Fruit fly (Drosophila melanogaster): Measurements from ENCODE around the gene Tctp.

Gene Tctp

DNA sequence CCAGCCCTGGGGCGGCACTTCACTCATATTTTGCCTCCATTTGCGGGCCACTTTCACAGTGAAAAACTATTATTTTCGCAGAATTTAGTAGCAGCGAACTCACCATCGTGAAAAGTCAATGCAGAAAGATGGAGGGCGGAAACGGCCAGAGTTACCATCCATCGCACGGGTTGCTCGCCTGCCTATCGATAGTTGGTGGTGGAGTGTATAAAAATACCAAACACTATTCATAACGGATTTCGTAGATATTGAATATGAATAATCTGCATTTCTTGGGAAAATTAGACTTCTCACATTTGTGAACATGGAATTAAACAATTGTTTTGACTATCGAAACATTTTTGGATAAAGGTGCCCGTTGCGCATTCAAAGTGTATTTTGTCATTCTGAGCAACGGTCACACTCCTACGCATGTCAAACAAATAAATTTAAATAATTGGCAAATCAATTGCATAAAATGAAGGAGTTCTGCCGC, 6.1 kb downstream of the Tctp start, which contains the start of the genes RpS25 and CG4820:
TSS of gene RpS25 (minus strand) at position 132 of the 475 bp plus-strand sequence.
TSS of gene CG4820 (plus strand) at position 380 of the 475 bp plus-strand sequence.
- TF ChIP-seq pad (GFP tag; optimal IDR thresholded peaks at IDR 0.05): peak; percentile 83
- TF ChIP-seq CG11617 (GFP tag; optimal IDR thresholded peaks at IDR 0.05): peak; percentile 96
- peak; percentile 94 for TF ChIP-seq CG7101 (tag; optimal IDR thresholded peaks at IDR 0.05)
- no peak for TF ChIP-seq CG5204 (GFP tag; optimal IDR thresholded peaks at IDR 0.05)
- peak; percentile 96 for TF ChIP-seq Crg-1 (GFP tag; optimal IDR thresholded peaks at IDR 0.05)
- peak; percentile 91 for TF ChIP-seq ovo (GFP tag; optimal IDR thresholded peaks at IDR 0.05)
- peak; percentile 82 for TF ChIP-seq tj (GFP tag; optimal IDR thresholded peaks at IDR 0.05)
- peak; percentile 90 for TF ChIP-seq CG7045 (GFP tag; optimal IDR thresholded peaks at IDR 0.05)
- TF ChIP-seq CG33017 (tag; optimal IDR thresholded peaks at IDR 0.05): peak; percentile 88
- TF ChIP-seq CG12768 (GFP tag; optimal IDR thresholded peaks at IDR 0.05): peak; percentile 93
- peak; percentile 93 for TF ChIP-seq Mnt (GFP tag; optimal IDR thresholded peaks at IDR 0.05)
- peak; percentile 96 for TF ChIP-seq CG1620 (GFP tag; optimal IDR thresholded peaks at IDR 0.05)
- peak; percentile 87 for TF ChIP-seq toe (GFP tag; optimal IDR thresholded peaks at IDR 0.05)
- peak; percentile 97 for TF ChIP-seq bab1 (GFP tag; optimal IDR thresholded peaks at IDR 0.05)
- peak; percentile 97 for TF ChIP-seq CG14711 (tag; optimal IDR thresholded peaks at IDR 0.05)
- TF ChIP-seq cnc (optimal IDR thresholded peaks at IDR 0.05): no peak
- TF ChIP-seq Hr96 (GFP tag; optimal IDR thresholded peaks at IDR 0.05): peak; percentile 94
- TF ChIP-seq cic (GFP tag; optimal IDR thresholded peaks at IDR 0.05): peak; percentile 81
- peak; percentile 88 for TF ChIP-seq Clk (GFP tag; optimal IDR thresholded peaks at IDR 0.05)
- TF ChIP-seq kay (GFP tag; ENCODE audit: borderline replicate concordance): no peak

DNA sequence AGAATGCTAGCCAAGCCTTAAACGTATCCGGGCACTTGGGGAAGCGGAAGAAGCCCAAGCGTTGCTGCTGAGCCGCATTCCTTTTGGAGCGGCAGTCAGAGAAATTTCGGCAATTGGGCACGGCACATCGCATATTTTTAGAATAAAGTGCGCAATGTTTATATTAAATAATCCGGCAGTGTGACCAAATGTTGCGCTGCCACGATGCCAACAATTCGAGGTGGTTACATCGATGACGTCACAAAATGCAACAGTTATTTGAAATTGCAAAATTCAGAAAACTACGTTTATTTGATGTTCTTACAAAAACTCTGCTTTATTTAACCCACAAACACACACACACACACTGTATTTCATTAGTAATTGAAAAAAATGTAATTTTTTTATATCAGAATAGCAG, 9.8 kb downstream of the Tctp start, which contains the start of gene CG6689:
TSS of gene CG6689 (minus strand) at position 182 of the 400 bp plus-strand sequence.
- TF ChIP-seq Hr96 (GFP tag; optimal IDR thresholded peaks at IDR 0.05) (no peak), CG11617 (GFP tag; optimal IDR thresholded peaks at IDR 0.05) (peak; percentile 6), Mnt (GFP tag; optimal IDR thresholded peaks at IDR 0.05) (peak; percentile 13)

DNA sequence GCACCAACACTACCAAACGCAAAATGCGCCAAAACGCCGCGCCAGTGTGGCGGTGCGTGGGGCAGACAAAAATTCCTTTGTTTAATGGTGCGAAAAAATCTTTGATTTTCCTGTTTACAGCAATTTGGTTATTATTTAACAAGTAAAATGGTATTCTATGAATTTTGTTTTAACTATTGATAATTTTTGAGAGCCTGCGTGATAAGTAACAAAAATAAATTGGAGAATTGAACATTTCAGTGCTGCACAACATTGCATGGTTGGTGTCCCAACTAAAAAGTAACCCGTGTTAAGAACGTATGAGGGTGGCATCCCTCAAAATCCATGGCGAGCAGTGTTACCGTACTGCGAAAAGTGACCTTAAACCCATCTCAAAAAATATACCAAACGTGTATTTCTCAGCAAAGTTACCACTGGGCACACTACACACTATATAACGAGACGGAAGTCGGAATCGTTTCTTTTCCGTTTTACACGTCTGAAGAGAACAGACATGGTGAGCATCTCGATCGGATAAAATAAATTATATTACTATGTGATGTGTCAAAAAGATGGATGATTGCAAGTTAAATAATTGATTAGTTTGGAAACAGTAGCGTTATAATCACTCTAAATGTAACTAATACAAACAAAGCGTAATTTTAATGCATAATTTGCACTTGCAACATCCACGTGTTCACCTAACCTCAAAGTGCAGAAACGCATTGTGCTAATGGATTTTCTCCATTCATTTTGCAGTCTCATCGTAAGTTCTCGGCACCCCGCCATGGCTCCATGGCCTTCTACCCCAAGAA, 11.6 kb downstream of the Tctp start, which contains the start of the genes CG6693 and RpL3:
TSS of gene CG6693 (minus strand) at position 203 of the 794 bp plus-strand sequence.
TSS of gene RpL3 (plus strand) at position 458 of the 794 bp plus-strand sequence.
- TF ChIP-seq Hr96 (GFP tag; optimal IDR thresholded peaks at IDR 0.05): peak; percentile 81
- peak; percentile 56 for TF ChIP-seq tj (GFP tag; optimal IDR thresholded peaks at IDR 0.05)
- TF ChIP-seq CG33017 (tag; optimal IDR thresholded peaks at IDR 0.05): peak; percentile 90
- peak; percentile 97 for TF ChIP-seq Mnt (GFP tag; optimal IDR thresholded peaks at IDR 0.05)
- peak; percentile 73 for TF ChIP-seq CG1620 (GFP tag; optimal IDR thresholded peaks at IDR 0.05)
- peak; percentile 57 for TF ChIP-seq CG14711 (tag; optimal IDR thresholded peaks at IDR 0.05)
- peak; percentile 75 for TF ChIP-seq cic (GFP tag; optimal IDR thresholded peaks at IDR 0.05)
- peak; percentile 54 for TF ChIP-seq Clk (GFP tag; optimal IDR thresholded peaks at IDR 0.05)
- TF ChIP-seq bab1 (GFP tag; optimal IDR thresholded peaks at IDR 0.05): peak; percentile 87
- no peak for TF ChIP-seq CG5204 (GFP tag; optimal IDR thresholded peaks at IDR 0.05)
- TF ChIP-seq CG11617 (GFP tag; optimal IDR thresholded peaks at IDR 0.05): peak; percentile 84
- peak; percentile 91 for TF ChIP-seq CG7101 (tag; optimal IDR thresholded peaks at IDR 0.05)
- peak; percentile 68 for TF ChIP-seq toe (GFP tag; optimal IDR thresholded peaks at IDR 0.05)
- TF ChIP-seq Crg-1 (GFP tag; optimal IDR thresholded peaks at IDR 0.05): peak; percentile 78
- peak; percentile 85 for TF ChIP-seq CG12768 (GFP tag; optimal IDR thresholded peaks at IDR 0.05)
- TF ChIP-seq cnc (optimal IDR thresholded peaks at IDR 0.05): peak in 1 of 2 experiments; percentile 46
- TF ChIP-seq pad (GFP tag; optimal IDR thresholded peaks at IDR 0.05): peak; percentile 73
- peak; percentile 39 for TF ChIP-seq ovo (GFP tag; optimal IDR thresholded peaks at IDR 0.05)
- TF ChIP-seq kay (GFP tag; ENCODE audit: borderline replicate concordance): no peak
- TF ChIP-seq CG7045 (GFP tag; optimal IDR thresholded peaks at IDR 0.05): peak; percentile 69

DNA sequence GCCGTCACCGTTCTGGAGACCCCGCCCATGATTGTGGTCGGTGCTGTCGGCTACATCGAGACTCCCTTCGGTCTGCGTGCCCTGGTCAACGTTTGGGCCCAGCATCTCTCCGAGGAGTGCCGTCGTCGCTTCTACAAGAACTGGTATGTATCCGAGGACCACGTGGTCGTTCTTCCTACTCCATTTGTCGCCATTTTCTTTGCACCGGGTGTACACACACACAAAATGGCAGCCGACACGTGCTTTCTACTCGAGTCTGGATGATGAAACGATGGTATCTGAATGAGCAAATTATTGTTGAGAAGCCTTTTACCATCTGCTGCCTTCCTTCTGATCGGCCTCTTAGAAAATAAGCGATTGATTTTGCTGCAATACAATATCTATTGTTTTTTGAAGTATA, 12.5 kb downstream of the Tctp start:
- TF ChIP-seq Mnt (GFP tag; optimal IDR thresholded peaks at IDR 0.05): peak; percentile 3
- no peak for TF ChIP-seq CG5204 (GFP tag; optimal IDR thresholded peaks at IDR 0.05)
- no peak for TF ChIP-seq cnc (optimal IDR thresholded peaks at IDR 0.05)
- TF ChIP-seq bab1 (GFP tag; optimal IDR thresholded peaks at IDR 0.05): no peak
- TF ChIP-seq CG11617 (GFP tag; optimal IDR thresholded peaks at IDR 0.05): no peak
- no peak for TF ChIP-seq kay (GFP tag; ENCODE audit: borderline replicate concordance)

DNA sequence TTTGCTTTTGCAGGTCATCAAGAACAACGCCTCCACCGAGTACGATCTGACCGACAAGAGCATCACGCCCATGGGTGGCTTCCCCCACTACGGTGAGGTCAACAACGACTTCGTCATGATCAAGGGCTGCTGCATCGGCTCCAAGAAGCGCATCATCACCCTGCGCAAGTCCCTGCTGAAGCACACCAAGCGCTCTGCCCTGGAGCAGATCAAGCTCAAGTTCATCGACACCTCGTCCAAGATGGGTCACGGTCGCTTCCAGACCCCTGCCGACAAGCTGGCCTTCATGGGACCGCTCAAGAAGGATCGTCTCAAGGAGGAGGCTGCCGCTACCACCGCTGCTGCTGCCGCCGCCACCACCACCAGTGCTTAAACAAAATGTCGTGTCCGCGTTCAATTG, 14.4 kb downstream of the Tctp start:
- TF ChIP-seq Crg-1 (GFP tag; optimal IDR thresholded peaks at IDR 0.05) (no peak), ovo (GFP tag; optimal IDR thresholded peaks at IDR 0.05) (no peak)

DNA sequence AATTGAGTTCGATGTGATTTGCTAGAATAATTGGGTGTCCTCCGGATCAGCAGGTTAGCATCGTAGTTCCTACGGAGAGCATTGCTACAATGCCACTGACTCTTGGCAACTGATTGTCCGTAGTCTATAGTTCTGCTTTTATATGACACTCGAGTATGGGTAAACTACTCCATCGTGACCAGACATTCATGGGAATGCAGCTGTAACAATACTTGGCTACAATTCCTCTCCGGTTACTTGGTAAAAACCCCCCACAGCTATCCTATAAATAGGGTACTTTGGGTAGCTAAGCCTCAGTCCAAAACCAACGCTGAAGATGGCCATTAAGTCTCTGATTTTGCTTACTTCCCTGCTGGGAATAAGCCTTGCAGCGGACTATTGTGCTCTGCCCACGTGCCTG, 15.2 kb downstream of the Tctp start, which contains the start of gene scpr-C:
TSS of gene scpr-C (plus strand) at position 301 of the 400 bp plus-strand sequence.
- TF ChIP-seq CG5204 (GFP tag; optimal IDR thresholded peaks at IDR 0.05) (no peak), CG33017 (tag; optimal IDR thresholded peaks at IDR 0.05) (no peak), Hr96 (GFP tag; optimal IDR thresholded peaks at IDR 0.05) (no peak), pad (GFP tag; optimal IDR thresholded peaks at IDR 0.05) (no peak), tj (GFP tag; optimal IDR thresholded peaks at IDR 0.05) (no peak)

All from whole organism, adult.